Fruit fly (Drosophila melanogaster): Measurements from ENCODE around the gene CG34280.

Gene CG34280

DNA sequence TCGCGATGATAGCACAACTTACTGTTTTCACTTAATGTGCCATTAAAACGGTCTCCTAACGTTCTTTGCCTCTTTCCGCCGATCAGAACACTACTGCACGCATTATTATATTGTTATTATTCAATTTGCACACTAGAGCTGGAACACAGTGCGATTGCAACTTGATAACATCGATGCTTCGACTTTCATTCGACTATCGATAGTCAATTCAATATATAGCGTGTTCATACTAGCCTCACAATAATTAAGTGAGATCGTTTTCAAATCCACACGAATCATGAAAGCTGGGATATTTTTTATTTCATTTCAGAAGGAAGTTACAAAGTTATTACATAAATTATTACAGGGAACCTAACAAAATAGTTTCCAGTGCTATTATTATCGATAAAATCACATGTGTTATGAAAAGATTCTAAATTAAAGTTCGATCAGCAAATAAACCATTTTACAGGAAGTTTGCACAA is 2.2 kb downstream of the CG34280 start (continued):
- TF ChIP-seq Ssrp (tag; optimal IDR thresholded peaks at IDR 0.05) (no peak), CG2120 (GFP tag; optimal IDR thresholded peaks at IDR 0.05) (peak; percentile 86), nmo (GFP tag; optimal IDR thresholded peaks at IDR 0.05) (peak; percentile 54), mam (GFP tag; optimal IDR thresholded peaks at IDR 0.05) (peak; percentile 78), Sry-δ (GFP tag; optimal IDR thresholded peaks at IDR 0.05) (peak; percentile 91), trh (GFP tag; optimal IDR thresholded peaks at IDR 0.05) (no peak), CG18262 (tag; optimal IDR thresholded peaks at IDR 0.05) (peak; percentile 28), CG14860 (GFP tag; IDR thresholded peaks at IDR 0.05; ENCODE audit: partially characterized antibody) (peak; percentile 74), CG1647 (GFP tag; optimal IDR thresholded peaks at IDR 0.05) (no peak), CG9932 (GFP tag; IDR thresholded peaks at IDR 0.05) (peak; percentile 78), klu (GFP tag; IDR thresholded peaks at IDR 0.05) (no peak), CG15011 (GFP tag; optimal IDR thresholded peaks at IDR 0.05) (no peak), CG33213 (GFP tag; optimal IDR thresholded peaks at IDR 0.05) (peak; percentile 4), CG8944 (GFP tag; optimal IDR thresholded peaks at IDR 0.05) (no peak), tio (GFP tag; optimal IDR thresholded peaks at IDR 0.05) (peak; percentile 27), CG5180 (GFP tag; optimal IDR thresholded peaks at IDR 0.05) (no peak), so (GFP tag; IDR thresholded peaks at IDR 0.05) (peak; percentile 51; the same call in 2 of the 3 replicates), gsb (GFP tag; IDR thresholded peaks at IDR 0.05) (no peak), CG6854 (GFP tag; optimal IDR thresholded peaks at IDR 0.05) (no peak), Sox102F (GFP tag; optimal IDR thresholded peaks at IDR 0.05) (peak; percentile 62), lbe (GFP tag; optimal IDR thresholded peaks at IDR 0.05) (peak; percentile 3), CG2712 (tag; optimal IDR thresholded peaks at IDR 0.05) (peak; percentile 52), crc (GFP tag; optimal IDR thresholded peaks at IDR 0.05) (peak; percentile 16), NfI (GFP tag; optimal IDR thresholded peaks at IDR 0.05) (peak; percentile 69), Opbp (GFP tag; IDR thresholded peaks at IDR 0.05; ENCODE audit: partially characterized antibody) (peak; percentile 86), CG10431 (GFP tag; optimal IDR thresholded peaks at IDR 0.05) (no peak), CG4820 (GFP tag; optimal IDR thresholded peaks at IDR 0.05) (no peak), CG15514 (GFP tag; optimal IDR thresholded peaks at IDR 0.05) (peak; percentile 37), dati (GFP tag; IDR thresholded peaks at IDR 0.05) (no peak), CG17385 (GFP tag; optimal IDR thresholded peaks at IDR 0.05) (peak; percentile 60), C15 (GFP tag; IDR thresholded peaks at IDR 0.05) (no peak), CG2129 (GFP tag; IDR thresholded peaks at IDR 0.05; ENCODE audit: partially characterized antibody) (0 out of 2 replicates have a peak, but pooled peaks have one; percentile 19), scrt (GFP tag; optimal IDR thresholded peaks at IDR 0.05) (peak; percentile 28), Med (GFP tag) (peak; percentile 83), Hmr (GFP tag; optimal IDR thresholded peaks at IDR 0.05) (peak; percentile 71), D19B (GFP tag; optimal IDR thresholded peaks at IDR 0.05) (no peak), Nf-YB (GFP tag; optimal IDR thresholded peaks at IDR 0.05) (peak; percentile 33), CG10209 (GFP tag; optimal IDR thresholded peaks at IDR 0.05) (peak; percentile 43), zfh2 (GFP tag; optimal IDR thresholded peaks at IDR 0.05) (peak; percentile 66), CG30020 (tag; optimal IDR thresholded peaks at IDR 0.05) (peak; percentile 91), eyg (GFP tag; optimal IDR thresholded peaks at IDR 0.05) (peak; percentile 20), vvl (GFP tag; IDR thresholded peaks at IDR 0.05) (peak; percentile 80), CG12299 (tag; optimal IDR thresholded peaks at IDR 0.05) (no peak), nerfin-2 (GFP tag; IDR thresholded peaks at IDR 0.05; ENCODE audit: partially characterized antibody) (peak; percentile 75), CG31365 (tag; optimal IDR thresholded peaks at IDR 0.05) (no peak), CG18764 (GFP tag; optimal IDR thresholded peaks at IDR 0.05) (peak; percentile 9), CG4282 (GFP tag; optimal IDR thresholded peaks at IDR 0.05) (peak; percentile 46), sc (optimal IDR thresholded peaks at IDR 0.05) (no peak), sc (GFP tag; optimal IDR thresholded peaks at IDR 0.05) (no peak), CG7786 (GFP tag; optimal IDR thresholded peaks at IDR 0.05) (peak; percentile 54), CG2199 (GFP tag; IDR thresholded peaks at IDR 0.05) (0 out of 3 replicates have a peak, but pooled peaks have one; percentile 53)
